Fruit fly (Drosophila melanogaster) whole organism, adult: ENCODE results near the gene mRpL37.

Experiments
- CG12768 ChIP-seq: fragments of 200-800 bp; sonication (Bioruptor generic); optimal IDR thresholded peaks from 2 replicates; lab custom pipeline; 2017; ENCODE audit warnings: missing biosample characterization, missing genetic modification characterization, mild to moderate bottlenecking, moderate library complexity, missing genetic modification reagents
- CG14711 ChIP-seq: fragments of 200-800 bp; sonication (Bioruptor generic); optimal IDR thresholded peaks from 2 replicates; lab custom pipeline; 2018; ENCODE audit warnings: missing biosample characterization, mild to moderate bottlenecking, missing genetic modification characterization, moderate library complexity
- CG7101 ChIP-seq: fragments of 200-800 bp; sonication (Bioruptor generic); optimal IDR thresholded peaks from 2 replicates; lab custom pipeline; 2018; ENCODE audit warnings: missing biosample characterization, mild to moderate bottlenecking, missing genetic modification characterization, moderate library complexity

mRpL37 gene

dm6 chr3R:10735857-10736256 is 48.0 kb downstream of the mRpL37 start, which contains the start of gene tomboy20:
tomboy20 (minus strand) TSS chr3R:10735957.
- TF ChIP-seq CG12768 (GFP tag; lab: Kevin White, UChicago), result no peak
- no peak for TF ChIP-seq CG14711 (tag; lab: Kevin White, UChicago)
- TF ChIP-seq CG7101 (tag; lab: Kevin White, UChicago), result no peak
